Fruit fly (Drosophila melanogaster) whole organism, embryonic: ENCODE results near the gene Cpr30F.

Experiments used
- BEAF-32 ChIP-seq: fragments of 200-800 bp; sonication (Bioruptor generic); optimal IDR thresholded peaks from 3 replicates; lab custom pipeline; 2017; ENCODE audit warnings: missing biosample characterization, missing genetic modification characterization, mild to moderate bottlenecking, moderate library complexity, missing genetic modification reagents
- Blimp-1 ChIP-seq: fragments of 200-800 bp; sonication (Bioruptor generic); optimal IDR thresholded peaks from 3 replicates; lab custom pipeline; 2018; ENCODE audit warnings: missing biosample characterization, missing genetic modification characterization, mild to moderate bottlenecking, moderate library complexity, missing genetic modification reagents
- CG10267 ChIP-seq: fragments of 200-800 bp; sonication (Bioruptor generic); optimal IDR thresholded peaks from 2 replicates; lab custom pipeline; 2018; ENCODE audit warnings: missing biosample characterization, mild to moderate bottlenecking, missing genetic modification characterization, moderate library complexity
- CG11560 ChIP-seq: fragments of 200-800 bp; sonication (Bioruptor generic); IDR thresholded peaks from 3 replicates; pipeline ENCODE4 v1.3.6; 2022; ENCODE audit warnings: missing biosample characterization, missing genetic modification characterization
- CG11695 ChIP-seq: fragments of 200-800 bp; sonication (Bioruptor generic); IDR thresholded peaks from 3 replicates; pipeline ENCODE4 v1.3.6; 2022; ENCODE audit warnings: missing biosample characterization, missing genetic modification characterization
- CG12155 ChIP-seq: fragments of 200-800 bp; sonication (Bioruptor generic); optimal IDR thresholded peaks from 3 replicates; lab custom pipeline; 2016; ENCODE audit warnings: missing biosample characterization, missing genetic modification characterization
- CG14441 ChIP-seq: fragments of 200-800 bp; sonication (Bioruptor generic); IDR thresholded peaks from 2 replicates; pipeline ENCODE4 v1.3.6; 2022; ENCODE audit warnings: missing biosample characterization, missing genetic modification characterization
- CG15514 ChIP-seq: fragments of 200-800 bp; sonication (Bioruptor generic); optimal IDR thresholded peaks from 3 replicates; lab custom pipeline; 2017; ENCODE audit warnings: missing biosample characterization, missing genetic modification characterization, mild to moderate bottlenecking, moderate library complexity, missing genetic modification reagents
- CG1602 ChIP-seq: fragments of 200-800 bp; sonication (Bioruptor generic); optimal IDR thresholded peaks from 3 replicates; lab custom pipeline; 2016; ENCODE audit warnings: missing biosample characterization, missing genetic modification characterization
- CG16815 ChIP-seq: fragments of 200-800 bp; sonication (Bioruptor generic); optimal IDR thresholded peaks from 3 replicates; lab custom pipeline; 2017; ENCODE audit warnings: missing biosample characterization, mild to moderate bottlenecking, missing genetic modification characterization
- CG18619 ChIP-seq: fragments of 200-800 bp; sonication (Bioruptor generic); optimal IDR thresholded peaks from 3 replicates; lab custom pipeline; 2017; ENCODE audit warnings: missing biosample characterization, mild to moderate bottlenecking, missing genetic modification characterization
- CG18764 ChIP-seq: fragments of 200-800 bp; sonication (Bioruptor generic); optimal IDR thresholded peaks from 3 replicates; lab custom pipeline; 2016; ENCODE audit warnings: missing biosample characterization, missing genetic modification characterization
- CG32532 ChIP-seq: fragments of 200-800 bp; sonication (Bioruptor generic); IDR thresholded peaks from 2 replicates; pipeline ENCODE4 v1.3.6; 2022; ENCODE audit warnings: missing biosample characterization, missing genetic modification characterization
- CG32772 ChIP-seq: fragments of 200-800 bp; sonication (Bioruptor generic); IDR thresholded peaks from 2 replicates; pipeline ENCODE4 v1.3.6; 2022; ENCODE audit warnings: missing biosample characterization, missing genetic modification characterization
- CG34224 ChIP-seq: fragments of 200-800 bp; sonication (Bioruptor generic); IDR thresholded peaks from 3 replicates; pipeline ENCODE4 v1.3.6; 2022; ENCODE audit warnings: missing biosample characterization, missing genetic modification characterization; ENCODE audit not compliant: partially characterized antibody
- CG3995 ChIP-seq: fragments of 200-800 bp; sonication (Bioruptor generic); optimal IDR thresholded peaks from 3 replicates; lab custom pipeline; 2016; ENCODE audit warnings: missing biosample characterization, missing genetic modification characterization
- CG42726 ChIP-seq: fragments of 200-800 bp; sonication (Bioruptor generic); IDR thresholded peaks from 2 replicates; pipeline ENCODE4 v1.3.6; 2022; ENCODE audit warnings: missing biosample characterization, missing genetic modification characterization; ENCODE audit not compliant: partially characterized antibody
- CG4617 ChIP-seq: fragments of 200-800 bp; sonication (Bioruptor generic); optimal IDR thresholded peaks from 3 replicates; lab custom pipeline; 2016; ENCODE audit warnings: missing biosample characterization, missing genetic modification characterization, borderline replicate concordance
- CG4707 ChIP-seq: fragments of 200-800 bp; sonication (Bioruptor generic); optimal IDR thresholded peaks from 2 replicates; lab custom pipeline; 2018; ENCODE audit warnings: missing biosample characterization, mild to moderate bottlenecking, missing genetic modification characterization, moderate library complexity
- Chrac-16 ChIP-seq: fragments of 200-800 bp; sonication (Bioruptor generic); optimal IDR thresholded peaks from 3 replicates; lab custom pipeline; 2016; ENCODE audit warnings: missing biosample characterization, missing genetic modification characterization
- D ChIP-seq, 2 experiments: fragments of 200-800 bp in 1 of 2; fragments of >200 bp in 1 of 2; sonication (Bioruptor generic) in 1 of 2; optimal IDR thresholded peaks; 2 replicates in 1 of 2; 3 replicates in 1 of 2; lab custom pipeline; 2017; ENCODE audit warnings: mild to moderate bottlenecking in 1 of 2, missing biosample characterization in 1 of 2, missing genetic modification characterization in 1 of 2, missing genetic modification reagents in 1 of 2
- D19A ChIP-seq: fragments of 200-800 bp; optimal IDR thresholded peaks from 3 replicates; lab custom pipeline; 2019; ENCODE audit warnings: missing biosample characterization, mild to moderate bottlenecking, missing genetic modification characterization, moderate library complexity
- Doc3 ChIP-seq: fragments of 200-800 bp; sonication (Bioruptor generic); IDR thresholded peaks from 3 replicates; pipeline ENCODE4 v1.3.6; 2022; ENCODE audit warnings: missing biosample characterization, missing genetic modification characterization; ENCODE audit not compliant: partially characterized antibody
- ERR ChIP-seq: fragments of 200-800 bp; sonication (Bioruptor generic); optimal IDR thresholded peaks from 2 replicates; lab custom pipeline; 2016; ENCODE audit warnings: missing biosample characterization, missing genetic modification characterization
- Eip74EF ChIP-seq, 2 experiments: fragments of 200-800 bp in 1 of 2; fragments of >200 bp in 1 of 2; sonication (Bioruptor generic) in 1 of 2; optimal IDR thresholded peaks; 2 replicates each; lab custom pipeline; 2017 to 2019; ENCODE audit warnings: missing biosample characterization in 2 of 2, missing genetic modification characterization in 2 of 2, mild to moderate bottlenecking in 1 of 2, moderate library complexity in 1 of 2
- Hr51 ChIP-seq, 2 experiments: fragments of 200-800 bp; sonication (Bioruptor generic); optimal IDR thresholded peaks; 2 replicates in 1 of 2; 3 replicates in 1 of 2; lab custom pipeline; 2016 to 2018; ENCODE audit warnings: missing biosample characterization in 2 of 2, missing genetic modification characterization in 2 of 2, mild to moderate bottlenecking in 1 of 2, moderate library complexity in 1 of 2
- Hsf ChIP-seq: fragments of 200-800 bp; sonication (Bioruptor generic); optimal IDR thresholded peaks from 3 replicates; lab custom pipeline; 2016; ENCODE audit warnings: missing biosample characterization, missing genetic modification characterization
- MESR4 ChIP-seq: fragments of 200-800 bp; sonication (Bioruptor generic); optimal IDR thresholded peaks from 2 replicates; lab custom pipeline; 2018; ENCODE audit warnings: missing biosample characterization, mild to moderate bottlenecking, missing genetic modification characterization, moderate library complexity
- Opbp ChIP-seq: fragments of 200-800 bp; sonication (Bioruptor generic); IDR thresholded peaks from 3 replicates; pipeline ENCODE4 v1.3.6; 2022; ENCODE audit warnings: missing biosample characterization, missing genetic modification characterization; ENCODE audit not compliant: partially characterized antibody
- Optix ChIP-seq: fragments of 200-800 bp; sonication (Bioruptor generic); IDR thresholded peaks from 3 replicates; pipeline ENCODE4 v1.3.6; 2022; ENCODE audit warnings: missing biosample characterization, missing genetic modification characterization
- Ptx1 ChIP-seq: fragments of 200-800 bp; sonication (Bioruptor generic); IDR thresholded peaks from 2 replicates; pipeline ENCODE4 v1.3.6; 2022; ENCODE audit warnings: missing biosample characterization, missing genetic modification characterization
- aop ChIP-seq: fragments of 200-800 bp; sonication (Bioruptor generic); IDR thresholded peaks from 2 replicates; pipeline ENCODE4 v1.3.6; 2022; ENCODE audit warnings: missing biosample characterization, missing genetic modification characterization
- croc ChIP-seq: fragments of 200-800 bp; sonication (Bioruptor generic); conservative IDR thresholded peaks from 3 replicates; pipeline ENCODE4 v1.3.6; 2022; ENCODE audit warnings: missing biosample characterization, missing genetic modification characterization
- dpn ChIP-seq, 2 experiments: fragments of 200-800 bp; sonication (Bioruptor generic); optimal IDR thresholded peaks; 3 replicates each; lab custom pipeline; 2016; ENCODE audit warnings: missing biosample characterization in 2 of 2, missing genetic modification characterization in 2 of 2
- fd102C ChIP-seq: fragments of 200-800 bp; sonication (Bioruptor generic); optimal IDR thresholded peaks from 2 replicates; lab custom pipeline; 2018; ENCODE audit warnings: missing biosample characterization, mild to moderate bottlenecking, missing genetic modification characterization, moderate library complexity
- fd64A ChIP-seq: fragments of 200-800 bp; sonication (Bioruptor generic); optimal IDR thresholded peaks from 3 replicates; lab custom pipeline; 2018; ENCODE audit warnings: missing biosample characterization, mild to moderate bottlenecking, missing genetic modification characterization
- fd96Cb ChIP-seq: fragments of 200-800 bp; sonication (Bioruptor generic); optimal IDR thresholded peaks from 2 replicates; lab custom pipeline; 2018; ENCODE audit warnings: missing biosample characterization, mild to moderate bottlenecking, missing genetic modification characterization, moderate library complexity
- hb ChIP-seq: fragments of 200-800 bp; sonication (Bioruptor generic); IDR thresholded peaks from 3 replicates; pipeline ENCODE4 v1.3.6; 2022; ENCODE audit warnings: missing biosample characterization, missing genetic modification characterization; ENCODE audit not compliant: partially characterized antibody
- org-1 ChIP-seq: fragments of 200-800 bp; sonication (Bioruptor generic); optimal IDR thresholded peaks from 2 replicates; lab custom pipeline; 2017; ENCODE audit warnings: missing biosample characterization, missing genetic modification characterization
- otp ChIP-seq: fragments of 200-800 bp; sonication (Bioruptor generic); IDR thresholded peaks from 3 replicates; pipeline ENCODE4, ENCODE4 v1.3.6; 2022; ENCODE audit warnings: missing biosample characterization, missing genetic modification characterization
- pho ChIP-seq: fragments of 200-800 bp; sonication (Bioruptor generic); optimal IDR thresholded peaks from 2 replicates; lab custom pipeline; 2016; ENCODE audit warnings: missing biosample characterization, missing genetic modification characterization
- phol ChIP-seq: fragments of 200-800 bp; sonication (Bioruptor generic); optimal IDR thresholded peaks from 3 replicates; lab custom pipeline; 2018; ENCODE audit warnings: missing biosample characterization, mild to moderate bottlenecking, missing genetic modification characterization, moderate library complexity
- ro ChIP-seq: fragments of 200-800 bp; sonication (Bioruptor generic); IDR thresholded peaks from 2 replicates; pipeline ENCODE4 v1.3.6; 2022; ENCODE audit warnings: missing biosample characterization, missing genetic modification characterization
- sr ChIP-seq: fragments of 200-800 bp; sonication (Bioruptor generic); IDR thresholded peaks from 3 replicates; pipeline ENCODE4 v1.3.6; 2022; ENCODE audit warnings: missing biosample characterization, missing genetic modification characterization
- ssp ChIP-seq: fragments of 200-800 bp; sonication (Bioruptor generic); IDR thresholded peaks from 2 replicates; pipeline ENCODE4 v1.3.6; 2022; ENCODE audit warnings: missing biosample characterization, missing genetic modification characterization
- tx ChIP-seq: fragments of 200-800 bp; sonication (Bioruptor generic); optimal IDR thresholded peaks from 2 replicates; lab custom pipeline; 2016; ENCODE audit warnings: missing biosample characterization, missing genetic modification characterization
- usp ChIP-seq: fragments of >200 bp; optimal IDR thresholded peaks from 2 replicates; lab custom pipeline; 2017; ENCODE audit warnings: missing biosample characterization, missing genetic modification characterization

The Cpr30F gene

dm6 chr2L:9966983-9967737 is 34.2 kb upstream of the Cpr30F start, which contains the start of the genes Dref and RpL13 (continued):
- TF ChIP-seq CG34224 = peak; percentile 82
- TF ChIP-seq ERR = peak; percentile 74
- TF ChIP-seq CG18619 (GFP tag; lab: Kevin White, UChicago) = peak; percentile 92
- peak; percentile 67 for TF ChIP-seq Doc3
- peak; percentile 76; the same call in 2 of the 3 replicates for TF ChIP-seq hb (GFP tag; lab: Robert Waterston, UW)
- TF ChIP-seq tx = peak; percentile 77
- peak; percentile 59; the same call in 1 of the 3 replicates for TF ChIP-seq CG11695 (GFP tag; lab: Robert Waterston, UW)
- peak; percentile 58 for TF ChIP-seq Chrac-16 (GFP tag; lab: Kevin White, UChicago)
- TF ChIP-seq CG42726 (GFP tag; lab: Robert Waterston, UW) = no peak
- TF ChIP-seq fd64A = peak; percentile 94
- TF ChIP-seq CG4617 (GFP tag; lab: Kevin White, UChicago) = peak; percentile 70
- TF ChIP-seq CG18764 (GFP tag; lab: Kevin White, UChicago) = peak; percentile 68
- TF ChIP-seq CG16815 (GFP tag; lab: Kevin White, UChicago) = peak; percentile 31
- peak; percentile 66 for TF ChIP-seq Blimp-1 (GFP tag; lab: Kevin White, UChicago)
- TF ChIP-seq croc (GFP tag; lab: Robert Waterston, UW) = peak; percentile 20; the same call in 1 of the 3 replicates
- TF ChIP-seq Eip74EF (GFP tag; optimal IDR thresholded peaks at IDR 0.05; lab: Kevin White, UChicago) = peak in 1 of 2 experiments; percentile 84
- TF ChIP-seq pho (GFP tag; lab: Kevin White, UChicago) = peak; percentile 89
- TF ChIP-seq sr (GFP tag; lab: Robert Waterston, UW) = peak; percentile 85; the same call in 2 of the 3 replicates
- TF ChIP-seq CG32772 (GFP tag; lab: Robert Waterston, UW) = peak; percentile 37; the same call in 1 of the 2 replicates
- TF ChIP-seq otp = peak; percentile 93
- TF ChIP-seq ssp = peak; percentile 49; the same call in 1 of the 2 replicates
- TF ChIP-seq CG12155 = peak; percentile 69
- TF ChIP-seq Hr51 (GFP tag; optimal IDR thresholded peaks at IDR 0.05; lab: Kevin White, UChicago) = peak; percentile 81 to 88
- TF ChIP-seq Opbp = peak; percentile 99
- peak; percentile 91 for TF ChIP-seq org-1
- peak; percentile 94 for TF ChIP-seq CG10267 (tag; lab: Kevin White, UChicago)
- TF ChIP-seq BEAF-32 (GFP tag; lab: Kevin White, UChicago) = peak; percentile 84
- TF ChIP-seq fd102C (GFP tag; lab: Kevin White, UChicago) = peak; percentile 85
- TF ChIP-seq aop = no peak
- TF ChIP-seq usp (GFP tag; lab: Kevin White, UChicago) = no peak
- 0 out of 3 replicates have a peak, but pooled peaks have one; percentile 11 for TF ChIP-seq CG11560 (tag; lab: Robert Waterston, UW)
- TF ChIP-seq ro (GFP tag; lab: Robert Waterston, UW) = no peak
- peak; percentile 81 for TF ChIP-seq Hsf (GFP tag; lab: Kevin White, UChicago)
- peak; percentile 64 to 88 for TF ChIP-seq dpn (GFP tag; optimal IDR thresholded peaks at IDR 0.05; lab: Kevin White, UChicago)
- TF ChIP-seq CG32532 (GFP tag; lab: Robert Waterston, UW) = peak; percentile 81
- TF ChIP-seq D19A = peak; percentile 62
- peak; percentile 36 for TF ChIP-seq CG1602 (GFP tag; lab: Kevin White, UChicago)
- peak; percentile 69 for TF ChIP-seq Ptx1
- peak; percentile 77 for TF ChIP-seq CG3995
- peak; percentile 40 for TF ChIP-seq fd96Cb
- TF ChIP-seq D (optimal IDR thresholded peaks at IDR 0.05; lab: Kevin White, UChicago) = no peak
- peak; percentile 86 for TF ChIP-seq D (GFP tag; optimal IDR thresholded peaks at IDR 0.05; lab: Kevin White, UChicago)
- TF ChIP-seq Optix (GFP tag; lab: Robert Waterston, UW) = peak; percentile 65
- TF ChIP-seq CG14441 (GFP tag; lab: Robert Waterston, UW) = peak; percentile 43
- peak; percentile 94 for TF ChIP-seq CG4707 (GFP tag; lab: Kevin White, UChicago)
- peak; percentile 93 for TF ChIP-seq CG15514 (GFP tag; lab: Kevin White, UChicago)
- TF ChIP-seq MESR4 (GFP tag; lab: Kevin White, UChicago) = peak; percentile 98
- peak; percentile 74 for TF ChIP-seq phol (tag; lab: Kevin White, UChicago)
